Worm (Caenorhabditis elegans) whole organism, early embryonic: ENCODE measurements around the gene C07A9.10.

ENCODE experiments used
- B0310.2 ChIP-seq: sonication (generic microtip); optimal IDR thresholded peaks from 2 replicates; lab custom pipeline; 2016; ENCODE audit warnings: mild to moderate bottlenecking, missing genetic modification characterization, missing compliant biosample characterization
- F13C5.2 ChIP-seq: sonication (generic microtip); optimal IDR thresholded peaks from 2 replicates; lab custom pipeline; 2017; ENCODE audit warnings: mild to moderate bottlenecking, missing genetic modification characterization, inconsistent platforms, missing compliant biosample characterization
- aly-1 ChIP-seq: sonication (generic microtip); optimal IDR thresholded peaks from 2 replicates; lab custom pipeline; 2016; ENCODE audit warnings: missing genetic modification characterization, missing compliant biosample characterization
- ama-1 ChIP-seq: fragments of 150-350 bp; optimal IDR thresholded peaks from 2 replicates; lab custom pipeline; 2014
- ets-7 ChIP-seq: sonication (generic microtip); optimal IDR thresholded peaks from 2 replicates; lab custom pipeline; 2016; ENCODE audit warnings: missing genotype, missing genetic modification characterization, missing compliant biosample characterization
- flt-1 ChIP-seq: fragments of 200-800 bp; sonication (Bioruptor generic); IDR thresholded peaks from 2 replicates; pipeline ENCODE4 v1.3.6; 2022; ENCODE audit warnings: missing genetic modification characterization, missing compliant biosample characterization
- hmbx-1 ChIP-seq: sonication (generic microtip); optimal IDR thresholded peaks from 2 replicates; lab custom pipeline; 2016; ENCODE audit warnings: mild to moderate bottlenecking, missing genetic modification characterization, missing compliant biosample characterization
- hnd-1 ChIP-seq: sonication (generic microtip); optimal IDR thresholded peaks from 2 replicates; lab custom pipeline; 2016; ENCODE audit warnings: missing genetic modification characterization, missing compliant biosample characterization
- pes-1 ChIP-seq: fragments of 200-800 bp; sonication (Bioruptor generic); IDR thresholded peaks from 2 replicates; pipeline ENCODE4 v1.3.6; 2022; ENCODE audit warnings: missing genetic modification reagents, missing genetic modification characterization, missing compliant biosample characterization
- sea-1 ChIP-seq: fragments of 200-800 bp; sonication (Bioruptor generic); conservative IDR thresholded peaks from 2 replicates; pipeline ENCODE4 v1.3.6; 2022; ENCODE audit warnings: missing genetic modification characterization, missing compliant biosample characterization
- tbx-37 ChIP-seq: fragments of 200-800 bp; sonication (Bioruptor generic); conservative IDR thresholded peaks from 2 replicates; pipeline ENCODE4 v1.3.6; 2022; ENCODE audit warnings: missing genetic modification reagents, missing genetic modification characterization, missing compliant biosample characterization

ce11 chrIII:9637016-9637415 lies 48.8 kb downstream of the C07A9.10 start, which contains the start of gene gei-13:
- no peak for TF ChIP-seq flt-1 (GFP tag; lab: Robert Waterston, UW)
- no peak for TF ChIP-seq ets-7 (tag; lab: Kevin White, UChicago)
- TF ChIP-seq F13C5.2 (tag; lab: Kevin White, UChicago) = no peak
- TF ChIP-seq ama-1 (lab: Kevin White, UChicago) = no peak
- no peak for TF ChIP-seq hnd-1 (tag; lab: Kevin White, UChicago)
- no peak for TF ChIP-seq B0310.2 (tag; lab: Kevin White, UChicago)
- no peak for TF ChIP-seq tbx-37 (GFP tag; lab: Robert Waterston, UW)
- no peak for TF ChIP-seq pes-1 (GFP tag; lab: Robert Waterston, UW)
- TF ChIP-seq aly-1 = no peak
- no peak for TF ChIP-seq hmbx-1
- TF ChIP-seq sea-1 (GFP tag; lab: Robert Waterston, UW) = no peak
